Fruit fly (Drosophila melanogaster) whole organism, prepupa: ENCODE measurements around the gene Polr3I.

Source experiments
- CG10669 ChIP-seq: fragments of 200-800 bp; sonication (Bioruptor generic); optimal IDR thresholded peaks from 3 replicates; lab custom pipeline; 2018; ENCODE audit warnings: missing biosample characterization, mild to moderate bottlenecking, missing genetic modification characterization, moderate library complexity
- CG3032 ChIP-seq: fragments of 200-800 bp; optimal IDR thresholded peaks from 2 replicates; lab custom pipeline; 2019; ENCODE audit warnings: missing biosample characterization, mild to moderate bottlenecking, missing genetic modification characterization, moderate library complexity
- CG31627 ChIP-seq: fragments of 200-800 bp; sonication (Bioruptor generic); optimal IDR thresholded peaks from 3 replicates; lab custom pipeline; 2016; ENCODE audit warnings: missing biosample characterization, missing genetic modification characterization
- CG32006 ChIP-seq: fragments of 200-800 bp; sonication (Bioruptor generic); optimal IDR thresholded peaks from 3 replicates; lab custom pipeline; 2017; ENCODE audit warnings: missing biosample characterization, mild to moderate bottlenecking, missing genetic modification characterization
- CG34406 ChIP-seq: fragments of 200-800 bp; sonication (Bioruptor generic); optimal IDR thresholded peaks from 3 replicates; lab custom pipeline; 2016; ENCODE audit warnings: missing biosample characterization, missing genetic modification characterization
- CG4318 ChIP-seq: fragments of 200-800 bp; sonication (Bioruptor generic); optimal IDR thresholded peaks from 3 replicates; lab custom pipeline; 2017; ENCODE audit warnings: missing biosample characterization, mild to moderate bottlenecking, missing genetic modification characterization
- CG6163 ChIP-seq: fragments of 200-800 bp; sonication (Bioruptor generic); IDR thresholded peaks from 3 replicates; pipeline ENCODE4 v1.3.6; 2022; ENCODE audit warnings: missing biosample characterization, missing genetic modification characterization
- CG6276 ChIP-seq: fragments of 200-800 bp; sonication (Bioruptor generic); optimal IDR thresholded peaks from 2 replicates; lab custom pipeline; 2017; ENCODE audit warnings: missing biosample characterization, mild to moderate bottlenecking, missing genetic modification characterization
- CG6808 ChIP-seq: fragments of 200-800 bp; sonication (Bioruptor generic); optimal IDR thresholded peaks from 3 replicates; lab custom pipeline; 2017; ENCODE audit warnings: missing biosample characterization, missing genetic modification characterization, mild to moderate bottlenecking, moderate library complexity, missing genetic modification reagents
- CG8632 ChIP-seq: fragments of 200-800 bp; sonication (Bioruptor generic); optimal IDR thresholded peaks from 3 replicates; lab custom pipeline; 2016; ENCODE audit warnings: missing biosample characterization, missing genetic modification characterization
- Eip78C ChIP-seq: fragments of 200-800 bp; sonication (Bioruptor generic); peaks from one replicate; lab custom pipeline; 2016; ENCODE audit warnings: missing biosample characterization, missing genetic modification characterization
- Ets96B ChIP-seq: fragments of 200-800 bp; optimal IDR thresholded peaks from 2 replicates; lab custom pipeline; 2019; ENCODE audit warnings: missing biosample characterization, mild to moderate bottlenecking, missing genetic modification characterization, moderate library complexity
- Gug ChIP-seq: fragments of 200-800 bp; sonication (Bioruptor generic); IDR thresholded peaks from 2 replicates; pipeline ENCODE4 v1.3.6; 2022; ENCODE audit warnings: missing biosample characterization, missing genetic modification characterization
- Hr39 ChIP-seq: fragments of 200-800 bp; sonication (Bioruptor generic); optimal IDR thresholded peaks from 2 replicates; lab custom pipeline; 2016; ENCODE audit warnings: missing biosample characterization, missing genetic modification characterization
- OdsH ChIP-seq: fragments of 200-800 bp; sonication (Bioruptor generic); optimal IDR thresholded peaks from 3 replicates; lab custom pipeline; 2016; ENCODE audit warnings: missing biosample characterization, missing genetic modification characterization
- Smox ChIP-seq: fragments of 200-800 bp; sonication (Bioruptor generic); optimal IDR thresholded peaks from 3 replicates; lab custom pipeline; 2016; ENCODE audit warnings: missing biosample characterization, missing genetic modification characterization
- Sox14 ChIP-seq: fragments of 200-800 bp; sonication (Bioruptor generic); optimal IDR thresholded peaks from 3 replicates; lab custom pipeline; 2016; ENCODE audit warnings: missing biosample characterization, missing genetic modification characterization
- acj6 ChIP-seq: fragments of 200-800 bp; sonication (Bioruptor generic); optimal IDR thresholded peaks from 3 replicates; lab custom pipeline; 2016; ENCODE audit warnings: missing biosample characterization, missing genetic modification characterization
- dac ChIP-seq: fragments of 200-800 bp; sonication (Bioruptor generic); optimal IDR thresholded peaks from 2 replicates; lab custom pipeline; 2017; ENCODE audit warnings: missing biosample characterization, mild to moderate bottlenecking, missing genetic modification characterization
- dsx ChIP-seq: fragments of 200-800 bp; optimal IDR thresholded peaks from 3 replicates; lab custom pipeline; 2019; ENCODE audit warnings: missing biosample characterization, mild to moderate bottlenecking, missing genetic modification characterization, moderate library complexity; ENCODE audit not compliant: poor library complexity, severe bottlenecking
- eg ChIP-seq: fragments of 200-800 bp; sonication (Bioruptor generic); IDR thresholded peaks from 3 replicates; pipeline ENCODE4 v1.3.6; 2022; ENCODE audit warnings: missing biosample characterization, missing genetic modification characterization
- esn ChIP-seq: fragments of 200-800 bp; sonication (Bioruptor generic); optimal IDR thresholded peaks from 2 replicates; lab custom pipeline; 2016; ENCODE audit warnings: missing biosample characterization, mild to moderate bottlenecking, missing genetic modification characterization, moderate library complexity
- fd59A ChIP-seq: fragments of 200-800 bp; sonication (Bioruptor generic); optimal IDR thresholded peaks from 2 replicates; lab custom pipeline; 2017; ENCODE audit warnings: missing biosample characterization, mild to moderate bottlenecking, missing genetic modification characterization, missing genetic modification reagents
- fd85E ChIP-seq: fragments of 200-800 bp; sonication (Bioruptor generic); optimal IDR thresholded peaks from 3 replicates; lab custom pipeline; 2016; ENCODE audit warnings: missing biosample characterization, missing genetic modification characterization
- fkh ChIP-seq: fragments of 200-800 bp; sonication (Bioruptor generic); optimal IDR thresholded peaks from 3 replicates; lab custom pipeline; 2017; ENCODE audit warnings: missing biosample characterization, mild to moderate bottlenecking, missing genetic modification characterization, moderate library complexity
- net ChIP-seq: fragments of 200-800 bp; sonication (Bioruptor generic); optimal IDR thresholded peaks from 3 replicates; lab custom pipeline; 2016; ENCODE audit warnings: missing biosample characterization, missing genetic modification characterization
- pdm3 ChIP-seq: fragments of 200-800 bp; sonication (Bioruptor generic); optimal IDR thresholded peaks from 3 replicates; lab custom pipeline; 2016; ENCODE audit warnings: missing biosample characterization, missing genetic modification characterization
- salr ChIP-seq, 2 experiments: fragments of 200-800 bp; sonication (Bioruptor generic); optimal IDR thresholded peaks; 3 replicates each; lab custom pipeline; 2016 to 2018; ENCODE audit warnings: missing biosample characterization in 2 of 2, missing genetic modification characterization in 2 of 2, mild to moderate bottlenecking in 1 of 2
- spab ChIP-seq: fragments of 200-800 bp; sonication (Bioruptor generic); optimal IDR thresholded peaks from 2 replicates; lab custom pipeline; 2017; ENCODE audit warnings: missing biosample characterization, mild to moderate bottlenecking, missing genetic modification characterization, missing genetic modification reagents
- svp ChIP-seq: fragments of 200-800 bp; sonication (Bioruptor generic); peaks from one replicate; lab custom pipeline; 2016; ENCODE audit warnings: missing biosample characterization, missing genetic modification characterization
- vri ChIP-seq: fragments of 200-800 bp; sonication (Bioruptor generic); optimal IDR thresholded peaks from 3 replicates; lab custom pipeline; 2016; ENCODE audit warnings: missing biosample characterization, mild to moderate bottlenecking, missing genetic modification characterization

Gene Polr3I

dm6 chrX:16918767-16919336 is 34.5 kb downstream of the Polr3I start:
- TF ChIP-seq svp (peak; percentile 40), dsx (no peak), vri (GFP tag; lab: Kevin White, UChicago) (peak; percentile 70), Gug (GFP tag; lab: Robert Waterston, UW) (no peak)

- no peak for TF ChIP-seq salr (GFP tag; optimal IDR thresholded peaks at IDR 0.05; lab: Kevin White, UChicago)
- no peak for TF ChIP-seq dac (GFP tag; lab: Kevin White, UChicago)
- no peak for TF ChIP-seq CG6163
- no peak for TF ChIP-seq spab (GFP tag; lab: Kevin White, UChicago)
- TF ChIP-seq, all 60 proteins: peak for 0
Measured at dm6 chrX:16920682-16921286, 36.4 kb downstream of the Polr3I start.

- TF ChIP-seq Eip78C (GFP tag; lab: Kevin White, UChicago) (no peak), svp (peak; percentile 78)
Measured at dm6 chrX:16922626-16923025, 38.2 kb downstream of the Polr3I start.

- no peak for TF ChIP-seq Gug (GFP tag; lab: Robert Waterston, UW)
- peak; percentile 2 for TF ChIP-seq fkh (GFP tag; lab: Kevin White, UChicago)
- TF ChIP-seq svp = peak; percentile 62
- no peak for TF ChIP-seq CG4318 (GFP tag; lab: Kevin White, UChicago)
- peak; percentile 29 for TF ChIP-seq Eip78C (GFP tag; lab: Kevin White, UChicago)
- TF ChIP-seq, all 60 proteins: peak for 3
Measured at dm6 chrX:16923503-16923902, 39.1 kb downstream of the Polr3I start.

dm6 chrX:16924069-16924721 is 39.8 kb downstream of the Polr3I start:
- TF ChIP-seq Eip78C (GFP tag; lab: Kevin White, UChicago) = peak; percentile 38
- no peak for TF ChIP-seq net (GFP tag; lab: Kevin White, UChicago)
- peak; percentile 66 for TF ChIP-seq svp
- no peak for TF ChIP-seq pdm3 (GFP tag; lab: Kevin White, UChicago)
- no peak for TF ChIP-seq OdsH (GFP tag; lab: Kevin White, UChicago)
- no peak for TF ChIP-seq CG3032 (tag; lab: Kevin White, UChicago)
- no peak for TF ChIP-seq CG6276 (GFP tag; lab: Kevin White, UChicago)
- TF ChIP-seq vri (GFP tag; lab: Kevin White, UChicago) = no peak

- TF ChIP-seq Sox14 (GFP tag; lab: Kevin White, UChicago) (no peak), CG6808 (GFP tag; lab: Kevin White, UChicago) (no peak), net (GFP tag; lab: Kevin White, UChicago) (no peak), CG10669 (GFP tag; lab: Kevin White, UChicago) (no peak), eg (GFP tag; lab: Robert Waterston, UW) (no peak), CG31627 (GFP tag; lab: Kevin White, UChicago) (no peak), Hr39 (no peak), CG34406 (GFP tag; lab: Kevin White, UChicago) (no peak), fd85E (GFP tag; lab: Kevin White, UChicago) (no peak), Ets96B (tag; lab: Kevin White, UChicago) (no peak), pdm3 (GFP tag; lab: Kevin White, UChicago) (no peak), fd59A (no peak), CG32006 (no peak), Smox (no peak), acj6 (no peak), Eip78C (GFP tag; lab: Kevin White, UChicago) (no peak), vri (GFP tag; lab: Kevin White, UChicago) (no peak), CG6163 (no peak), CG8632 (GFP tag; lab: Kevin White, UChicago) (no peak), esn (GFP tag; lab: Kevin White, UChicago) (no peak)
Measured at dm6 chrX:16926726-16927125, 42.3 kb downstream of the Polr3I start.
